Fruit fly (Drosophila melanogaster): ENCODE measurements around the gene stx.

stx gene

dm6 chrX:10719280-10719679, 25.5 kb downstream of the stx start (continued):
- TF ChIP-seq klu (GFP tag; IDR thresholded peaks at IDR 0.05) (0 out of 2 replicates have a peak, but pooled peaks have one; percentile 29), tna (GFP tag; IDR thresholded peaks at IDR 0.05; ENCODE audit: partially characterized antibody) (no peak), Rfx (GFP tag; IDR thresholded peaks at IDR 0.05) (0 out of 2 replicates have a peak, but pooled peaks have one; percentile 15), sug (tag; optimal IDR thresholded peaks at IDR 0.05) (peak; percentile 68), CG12744 (GFP tag; optimal IDR thresholded peaks at IDR 0.05) (no peak), crol (GFP tag; IDR thresholded peaks at IDR 0.05) (peak; percentile 88)

DNA sequence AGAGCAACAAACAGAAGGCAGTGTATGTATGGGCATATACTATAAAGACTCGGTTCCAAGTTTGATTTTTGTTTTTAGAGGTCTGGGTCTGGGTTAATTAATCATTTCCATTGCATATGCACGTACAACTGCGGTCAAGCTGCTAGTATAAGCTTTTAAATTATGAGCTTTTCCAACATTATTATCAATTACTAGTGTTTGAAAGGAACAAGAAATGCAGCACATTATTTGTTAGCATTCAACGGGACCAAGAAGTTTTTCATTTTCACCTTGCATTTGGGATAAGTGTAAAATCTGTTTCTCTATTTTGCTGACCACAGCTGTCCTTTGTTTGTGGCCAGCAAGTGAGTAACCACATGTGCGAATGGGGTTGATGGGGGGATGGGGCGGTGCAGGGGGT, 26.9 kb downstream of the stx start:
- no peak for TF ChIP-seq NC2β (GFP tag; optimal IDR thresholded peaks at IDR 0.05)
- TF ChIP-seq run (tag; optimal IDR thresholded peaks at IDR 0.05), result no peak
- no peak for TF ChIP-seq Doc2 (GFP tag; IDR thresholded peaks at IDR 0.05)
- TF ChIP-seq tx (GFP tag; optimal IDR thresholded peaks at IDR 0.05), result no peak
- TF ChIP-seq CG11247 (GFP tag; IDR thresholded peaks at IDR 0.05), result peak; percentile 32; the same call in 1 of the 2 replicates
- TF ChIP-seq CG9876 (GFP tag; optimal IDR thresholded peaks at IDR 0.05), result no peak
- TF ChIP-seq Dref (GFP tag; IDR thresholded peaks at IDR 0.05), result no peak
- peak; percentile 48 for TF ChIP-seq CG17359 (tag; optimal IDR thresholded peaks at IDR 0.05)
- no peak for TF ChIP-seq CG11456 (GFP tag; IDR thresholded peaks at IDR 0.05)
- peak; percentile 39; the same call in 1 of the 3 replicates for TF ChIP-seq B-H1 (GFP tag; IDR thresholded peaks at IDR 0.05)
- TF ChIP-seq Ptx1 (GFP tag; IDR thresholded peaks at IDR 0.05), result peak; percentile 65
- TF ChIP-seq Antp (GFP tag; optimal IDR thresholded peaks at IDR 0.05), result no peak
- TF ChIP-seq HLH54F (GFP tag; optimal IDR thresholded peaks at IDR 0.05), result no peak
- no peak for TF ChIP-seq CG1832 (GFP tag; optimal IDR thresholded peaks at IDR 0.05)
- TF ChIP-seq nom (GFP tag; optimal IDR thresholded peaks at IDR 0.05), result no peak
- peak; percentile 31 for TF ChIP-seq CG8924 (tag; optimal IDR thresholded peaks at IDR 0.05)
- TF ChIP-seq ac (GFP tag; optimal IDR thresholded peaks at IDR 0.05), result no peak
- no peak for TF ChIP-seq pzg (GFP tag; optimal IDR thresholded peaks at IDR 0.05)
- no peak for TF ChIP-seq CG14710 (tag; optimal IDR thresholded peaks at IDR 0.05)
- TF ChIP-seq CG12659 (GFP tag; optimal IDR thresholded peaks at IDR 0.05), result peak; percentile 9
- no peak for TF ChIP-seq maf-S (GFP tag; optimal IDR thresholded peaks at IDR 0.05)
- TF ChIP-seq Rx (GFP tag; IDR thresholded peaks at IDR 0.05), result no peak
- TF ChIP-seq CG3163 (GFP tag; optimal IDR thresholded peaks at IDR 0.05), result no peak
- TF ChIP-seq Nf-YA (GFP tag; IDR thresholded peaks at IDR 0.05), result no peak
- no peak for TF ChIP-seq CG17568 (GFP tag; optimal IDR thresholded peaks at IDR 0.05)
- no peak for TF ChIP-seq ash1 (GFP tag; optimal IDR thresholded peaks at IDR 0.05)
- TF ChIP-seq CG14860 (GFP tag; IDR thresholded peaks at IDR 0.05; ENCODE audit: partially characterized antibody), result no peak
- no peak for TF ChIP-seq Hand (GFP tag; optimal IDR thresholded peaks at IDR 0.05)
- no peak for TF ChIP-seq CG8290 (GFP tag; optimal IDR thresholded peaks at IDR 0.05)
- TF ChIP-seq CG8290 (tag; optimal IDR thresholded peaks at IDR 0.05), result peak in 1 of 2 experiments; percentile 5
- no peak for TF ChIP-seq sr (GFP tag; IDR thresholded peaks at IDR 0.05)
- no peak for TF ChIP-seq vfl (GFP tag; optimal IDR thresholded peaks at IDR 0.05)
- TF ChIP-seq da (GFP tag; optimal IDR thresholded peaks at IDR 0.05), result no peak
- no peak for TF ChIP-seq CG43689 (GFP tag; IDR thresholded peaks at IDR 0.05)
- no peak for TF ChIP-seq Opbp (GFP tag; IDR thresholded peaks at IDR 0.05; ENCODE audit: partially characterized antibody)
- TF ChIP-seq D19A (tag; optimal IDR thresholded peaks at IDR 0.05), result peak; percentile 32
- no peak for TF ChIP-seq p53 (GFP tag; optimal IDR thresholded peaks at IDR 0.05)
- no peak for TF ChIP-seq CG13296 (GFP tag; optimal IDR thresholded peaks at IDR 0.05)
- no peak for TF ChIP-seq vnd (GFP tag; IDR thresholded peaks at IDR 0.05; ENCODE audit: partially characterized antibody)
- no peak for TF ChIP-seq nerfin-2 (GFP tag; IDR thresholded peaks at IDR 0.05; ENCODE audit: partially characterized antibody)
- TF ChIP-seq Max (GFP tag; optimal IDR thresholded peaks at IDR 0.05), result no peak
- no peak for TF ChIP-seq croc (GFP tag; conservative IDR thresholded peaks at IDR 0.05)
- no peak for TF ChIP-seq mirr (GFP tag; optimal IDR thresholded peaks at IDR 0.05)
- TF ChIP-seq CG1233 (GFP tag; optimal IDR thresholded peaks at IDR 0.05), result peak; percentile 2
- TF ChIP-seq CG14014 (GFP tag; IDR thresholded peaks at IDR 0.05), result no peak

All from whole organism, embryonic.